Worm (Caenorhabditis elegans) whole organism, young adult: Measurements from ENCODE around the gene col-151.

Experiments
- B0035.1 ChIP-seq: sonication (generic microtip); optimal IDR thresholded peaks from 2 replicates; lab custom pipeline; 2016; ENCODE audit warnings: missing genetic modification characterization, mild to moderate bottlenecking, missing compliant biosample characterization, missing genotype, missing genetic modification reagents
- B0261.1 ChIP-seq: sonication (generic microtip); optimal IDR thresholded peaks from 2 replicates; lab custom pipeline; 2016; ENCODE audit warnings: mild to moderate bottlenecking, missing genetic modification characterization, moderate library complexity, missing compliant biosample characterization
- B0336.3 ChIP-seq: fragments of 200-800 bp; sonication (Bioruptor generic); IDR thresholded peaks from 2 replicates; pipeline ENCODE4 v1.3.6; 2022; ENCODE audit warnings: missing genetic modification characterization, missing compliant biosample characterization
- C06A6.2 ChIP-seq: fragments of 200-800 bp; sonication (Bioruptor generic); conservative IDR thresholded peaks from 2 replicates; pipeline ENCODE4 v1.3.6; 2022; ENCODE audit warnings: missing genetic modification characterization, missing compliant biosample characterization
- F22D6.2 ChIP-seq: sonication (generic microtip); optimal IDR thresholded peaks from 2 replicates; lab custom pipeline; 2016; ENCODE audit warnings: mild to moderate bottlenecking, missing genetic modification characterization, missing compliant biosample characterization
- F33H1.4 ChIP-seq: fragments of 200-800 bp; sonication (Bioruptor generic); IDR thresholded peaks from 2 replicates; pipeline ENCODE4 v1.3.6; 2022; ENCODE audit warnings: missing genetic modification reagents, missing genetic modification characterization, missing compliant biosample characterization
- K12H6.12 ChIP-seq: fragments of 200-800 bp; sonication (Bioruptor generic); optimal IDR thresholded peaks from 2 replicates; lab custom pipeline; 2018; ENCODE audit warnings: mild to moderate bottlenecking, missing genetic modification characterization, missing compliant biosample characterization
- T07F8.4 ChIP-seq: sonication (generic microtip); optimal IDR thresholded peaks from 2 replicates; lab custom pipeline; 2016; ENCODE audit warnings: mild to moderate bottlenecking, missing genetic modification characterization, moderate library complexity, missing compliant biosample characterization
- T26A5.8 ChIP-seq: sonication (generic microtip); optimal IDR thresholded peaks from 2 replicates; lab custom pipeline; 2016; ENCODE audit warnings: missing genetic modification characterization, missing compliant biosample characterization
- Y56A3A.18 ChIP-seq: fragments of 200-800 bp; sonication (Bioruptor generic); IDR thresholded peaks from 2 replicates; pipeline ENCODE4 v1.3.6; 2022; ENCODE audit warnings: missing genetic modification reagents, missing genetic modification characterization, missing compliant biosample characterization
- Y95B8A.8 ChIP-seq: fragments of 200-800 bp; sonication (Bioruptor generic); IDR thresholded peaks from 2 replicates; pipeline ENCODE4 v1.3.6; 2022; ENCODE audit warnings: missing genetic modification reagents, missing genetic modification characterization, missing compliant biosample characterization
- athp-1 ChIP-seq: sonication (generic microtip); optimal IDR thresholded peaks from 2 replicates; lab custom pipeline; 2017; ENCODE audit warnings: mild to moderate bottlenecking, missing genetic modification characterization, missing compliant biosample characterization
- bed-2 ChIP-seq: fragments of 200-800 bp; sonication (Bioruptor generic); IDR thresholded peaks from 2 replicates; pipeline ENCODE4 v1.3.6; 2022; ENCODE audit warnings: missing genetic modification reagents, missing genetic modification characterization, missing compliant biosample characterization
- cebp-2 ChIP-seq: fragments of 200-800 bp; sonication (Bioruptor generic); IDR thresholded peaks from 2 replicates; pipeline ENCODE4 v1.3.6; 2022; ENCODE audit warnings: missing genetic modification characterization, missing compliant biosample characterization
- ceh-100 ChIP-seq: fragments of 200-800 bp; sonication (Bioruptor generic); IDR thresholded peaks from 2 replicates; pipeline ENCODE4 v1.3.6; 2022; ENCODE audit warnings: missing genetic modification reagents, missing genetic modification characterization, missing compliant biosample characterization
- ceh-58 ChIP-seq: fragments of 200-800 bp; sonication (Bioruptor generic); IDR thresholded peaks from 2 replicates; pipeline ENCODE4 v1.3.6; 2022; ENCODE audit warnings: missing genetic modification characterization, missing compliant biosample characterization
- dpff-1 ChIP-seq: sonication (generic microtip); optimal IDR thresholded peaks from 2 replicates; lab custom pipeline; 2017; ENCODE audit warnings: mild to moderate bottlenecking, missing genetic modification characterization, missing compliant biosample characterization
- egl-44 ChIP-seq: fragments of 200-800 bp; sonication (Bioruptor generic); IDR thresholded peaks from 2 replicates; pipeline ENCODE4 v1.3.6; 2022; ENCODE audit warnings: missing genetic modification reagents, missing genetic modification characterization, missing compliant biosample characterization
- gei-17 ChIP-seq: fragments of 200-800 bp; sonication (Bioruptor generic); optimal IDR thresholded peaks from 2 replicates; lab custom pipeline; 2018; ENCODE audit warnings: mild to moderate bottlenecking, missing genetic modification characterization, missing compliant biosample characterization
- him-1 ChIP-seq: sonication (generic microtip); optimal IDR thresholded peaks from 2 replicates; lab custom pipeline; 2016; ENCODE audit warnings: missing genotype, missing genetic modification reagents, missing genetic modification characterization, missing compliant biosample characterization
- hlh-12 ChIP-seq: sonication (generic microtip); optimal IDR thresholded peaks from 2 replicates; lab custom pipeline; 2016; ENCODE audit warnings: missing genetic modification characterization, missing compliant biosample characterization
- hlh-26 ChIP-seq: fragments of 200-800 bp; sonication (Bioruptor generic); conservative IDR thresholded peaks from 2 replicates; pipeline ENCODE4 v1.3.6; 2022; ENCODE audit warnings: missing genetic modification reagents, missing genetic modification characterization, missing compliant biosample characterization
- hmg-1.2 ChIP-seq: fragments of 200-800 bp; sonication (Bioruptor generic); IDR thresholded peaks from 2 replicates; pipeline ENCODE4 v1.3.6; 2022; ENCODE audit warnings: missing genetic modification reagents, missing genetic modification characterization, missing compliant biosample characterization
- lag-1 ChIP-seq: fragments of 200-800 bp; sonication (Bioruptor generic); IDR thresholded peaks from 2 replicates; pipeline ENCODE4 v1.3.6; 2022; ENCODE audit warnings: missing genetic modification reagents, missing genetic modification characterization, missing compliant biosample characterization
- let-526 ChIP-seq: fragments of 200-800 bp; sonication (Bioruptor generic); IDR thresholded peaks from 2 replicates; pipeline ENCODE4 v1.3.6; 2022; ENCODE audit warnings: missing genetic modification reagents, missing genetic modification characterization, missing compliant biosample characterization
- lir-1 ChIP-seq: fragments of 200-800 bp; sonication (Bioruptor generic); conservative IDR thresholded peaks from 2 replicates; pipeline ENCODE4 v1.3.6; 2022; ENCODE audit warnings: missing genetic modification reagents, missing genetic modification characterization, missing compliant biosample characterization
- madf-10 ChIP-seq: sonication (generic microtip); optimal IDR thresholded peaks from 2 replicates; lab custom pipeline; 2016; ENCODE audit warnings: mild to moderate bottlenecking, missing genetic modification characterization, missing compliant biosample characterization
- madf-3 ChIP-seq: fragments of 200-800 bp; sonication (Bioruptor generic); IDR thresholded peaks from 2 replicates; pipeline ENCODE4 v1.3.6; 2022; ENCODE audit warnings: missing genetic modification reagents, missing genetic modification characterization, missing compliant biosample characterization
- mcd-1 ChIP-seq: fragments of 200-800 bp; sonication (Bioruptor generic); IDR thresholded peaks from 2 replicates; pipeline ENCODE4 v1.3.6; 2022; ENCODE audit warnings: missing genetic modification reagents, missing genetic modification characterization, missing compliant biosample characterization
- mel-28 ChIP-seq: sonication (generic microtip); optimal IDR thresholded peaks from 2 replicates; lab custom pipeline; 2016; ENCODE audit warnings: borderline replicate concordance, mild to moderate bottlenecking, missing genetic modification characterization, missing compliant biosample characterization
- mes-4 ChIP-seq: sonication (generic microtip); optimal IDR thresholded peaks from 2 replicates; lab custom pipeline; 2016; ENCODE audit warnings: missing genotype, missing genetic modification characterization, missing compliant biosample characterization
- mxl-1 ChIP-seq: sonication (generic microtip); optimal IDR thresholded peaks from 2 replicates; lab custom pipeline; 2016; ENCODE audit warnings: missing genetic modification characterization, missing compliant biosample characterization
- nfya-1 ChIP-seq: sonication (generic microtip); optimal IDR thresholded peaks from 2 replicates; lab custom pipeline; 2017; ENCODE audit warnings: antibody characterized with exemption, missing compliant biosample characterization, missing genetic modification characterization, borderline replicate concordance; ENCODE audit not compliant: insufficient read depth
- nhr-179 ChIP-seq: sonication (generic microtip); optimal IDR thresholded peaks from 2 replicates; lab custom pipeline; 2016; ENCODE audit warnings: mild to moderate bottlenecking, missing genetic modification characterization, missing compliant biosample characterization
- nhr-80 ChIP-seq: sonication (generic microtip); optimal IDR thresholded peaks from 2 replicates; lab custom pipeline; 2016; ENCODE audit warnings: missing genetic modification characterization, missing compliant biosample characterization
- pha-4 ChIP-seq: fragments of 150-350 bp; sonication (generic microtip); optimal IDR thresholded peaks from 2 replicates; lab custom pipeline; 2014; ENCODE audit warnings: missing biosample characterization, missing genetic modification reagents, missing genetic modification characterization
- repo-1 ChIP-seq: sonication (generic microtip); optimal IDR thresholded peaks from 2 replicates; lab custom pipeline; 2017; ENCODE audit warnings: mild to moderate bottlenecking, missing genetic modification characterization, missing compliant biosample characterization
- sdz-38 ChIP-seq: sonication (generic microtip); optimal IDR thresholded peaks from 2 replicates; lab custom pipeline; 2016; ENCODE audit warnings: missing genotype, missing genetic modification characterization, missing compliant biosample characterization
- sptf-2 ChIP-seq: fragments of 200-800 bp; sonication (Bioruptor generic); optimal IDR thresholded peaks from 2 replicates; lab custom pipeline; 2018; ENCODE audit warnings: mild to moderate bottlenecking, missing genetic modification characterization, missing compliant biosample characterization
- tbp1 ChIP-seq: fragments of 200-800 bp; sonication (Bioruptor generic); optimal IDR thresholded peaks from 2 replicates; lab custom pipeline; 2018; ENCODE audit warnings: mild to moderate bottlenecking, missing genetic modification characterization, missing compliant biosample characterization
- unc-130 ChIP-seq: sonication (generic microtip); optimal IDR thresholded peaks from 2 replicates; lab custom pipeline; 2016; ENCODE audit warnings: missing genetic modification reagents, missing genetic modification characterization, missing compliant biosample characterization
- zfh-2 ChIP-seq: fragments of 200-800 bp; sonication (Bioruptor generic); conservative IDR thresholded peaks from 2 replicates; pipeline ENCODE4 v1.3.6; 2022; ENCODE audit warnings: missing genetic modification reagents, missing genetic modification characterization, missing compliant biosample characterization
- ztf-25 ChIP-seq: fragments of 200-800 bp; sonication (Bioruptor generic); IDR thresholded peaks from 2 replicates; pipeline ENCODE4 v1.3.6; 2022; ENCODE audit warnings: missing genetic modification reagents, missing genetic modification characterization, missing compliant biosample characterization
- ztf-28 ChIP-seq: fragments of 200-800 bp; sonication (Bioruptor generic); IDR thresholded peaks from 2 replicates; pipeline ENCODE4 v1.3.6; 2022; ENCODE audit warnings: missing genetic modification reagents, missing genetic modification characterization, missing compliant biosample characterization

The col-151 gene

DNA sequence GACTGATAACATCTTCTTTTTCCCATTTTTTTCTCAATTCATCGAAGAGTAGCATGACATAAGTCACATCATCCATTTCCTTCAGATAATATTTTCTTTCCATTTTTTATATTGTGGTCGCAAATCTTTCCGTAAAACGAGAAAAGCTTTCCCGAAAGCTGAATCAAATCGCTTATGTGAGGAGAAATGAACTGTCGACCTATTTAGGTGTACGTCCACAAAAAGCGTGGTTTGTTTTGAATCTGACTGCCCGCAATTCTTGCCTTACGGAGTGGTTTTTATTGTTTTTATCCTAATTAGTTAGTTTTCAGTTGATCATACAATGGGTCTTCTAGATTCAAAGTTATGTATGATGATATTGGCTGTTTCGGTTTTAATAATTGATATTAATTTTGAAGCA lies 36.8 kb downstream of the col-151 start, which contains the start of gene ttll-15:
TSS of gene ttll-15 (plus strand) at position 301 of the 400 bp plus-strand sequence.
- TF ChIP-seq gei-17: no peak
- no peak for TF ChIP-seq F33H1.4 (GFP tag; lab: Robert Waterston, UW)
- no peak for TF ChIP-seq T26A5.8 (tag; lab: Kevin White, UChicago)
- TF ChIP-seq hlh-26 (GFP tag; lab: Robert Waterston, UW): no peak
- TF ChIP-seq let-526 (GFP tag; lab: Robert Waterston, UW): no peak
- TF ChIP-seq mel-28 (tag; lab: Kevin White, UChicago): no peak
- no peak for TF ChIP-seq K12H6.12 (tag; lab: Kevin White, UChicago)
- no peak for TF ChIP-seq nhr-80 (tag; lab: Kevin White, UChicago)
- TF ChIP-seq B0261.1: no peak
- no peak for TF ChIP-seq C06A6.2 (GFP tag; lab: Robert Waterston, UW)
- TF ChIP-seq ztf-25 (GFP tag; lab: Robert Waterston, UW): no peak
- no peak for TF ChIP-seq hlh-12
- TF ChIP-seq him-1: no peak
- no peak for TF ChIP-seq pha-4 (tag; lab: Kevin White, UChicago)
- no peak for TF ChIP-seq lag-1
- TF ChIP-seq mxl-1 (tag; lab: Kevin White, UChicago): no peak
- TF ChIP-seq ceh-100 (GFP tag; lab: Robert Waterston, UW): no peak
- TF ChIP-seq sptf-2: no peak
- TF ChIP-seq, all 124 proteins: peak for 0

DNA sequence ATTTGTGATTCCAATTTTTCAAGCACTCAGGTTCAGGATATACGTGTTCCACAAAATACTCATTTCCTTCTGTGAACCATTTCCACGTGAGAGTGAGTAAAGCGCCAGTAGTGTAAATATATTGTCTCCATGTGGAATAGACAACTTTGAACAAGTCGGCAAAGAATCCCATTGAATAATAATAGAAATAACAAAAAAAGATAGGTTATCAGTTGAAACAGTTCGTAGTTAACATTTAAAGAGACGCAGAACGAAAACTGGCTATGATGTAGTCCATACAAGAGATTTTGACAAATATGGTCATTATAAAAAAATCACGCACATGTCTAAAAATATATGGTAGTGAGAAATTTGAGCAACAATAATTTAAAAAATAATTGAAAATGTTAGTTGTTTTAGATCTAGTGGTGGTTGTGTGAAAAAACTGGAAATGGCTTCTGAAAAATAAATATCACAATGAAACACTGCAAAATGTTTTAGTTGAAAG lies 37.5 kb downstream of the col-151 start, which contains the start of gene ceeh-2:
TSS of gene ceeh-2 (minus strand) at position 437 of the 487 bp plus-strand sequence.
- TF ChIP-seq nhr-80 (tag; lab: Kevin White, UChicago) (peak; percentile 14), dpff-1 (tag; lab: Kevin White, UChicago) (no peak)

DNA sequence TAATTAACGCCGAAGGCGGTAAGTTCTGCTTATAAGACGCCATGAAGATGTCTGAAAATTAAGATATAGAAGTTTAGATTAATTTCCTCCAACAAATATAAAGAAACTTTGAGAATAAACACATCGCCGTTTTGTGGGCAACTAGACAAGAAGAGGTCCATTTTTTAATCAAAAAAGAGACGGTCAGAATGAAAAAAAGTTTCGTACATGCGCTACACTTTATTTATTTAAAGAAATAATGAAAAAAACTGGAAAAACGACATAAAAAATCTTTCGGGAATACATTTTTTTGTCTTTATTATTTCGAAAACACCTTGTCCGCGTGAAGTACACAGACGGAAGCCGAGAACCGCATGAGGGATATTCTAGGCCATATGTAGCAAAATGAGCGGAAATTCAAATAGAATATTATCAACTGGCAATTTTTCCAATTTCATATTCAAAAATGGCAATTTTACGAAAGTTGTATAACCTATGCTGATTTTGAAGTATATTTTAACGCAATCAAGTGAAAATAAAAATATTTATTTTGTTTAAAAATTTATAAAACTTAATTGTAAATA lies 39.2 kb downstream of the col-151 start, which contains the start of gene sluh-7:
TSS of gene sluh-7 (minus strand) at position 51 of the 563 bp plus-strand sequence.
- TF ChIP-seq athp-1 (tag; lab: Kevin White, UChicago) (peak; percentile 19), unc-130 (GFP tag; lab: Kevin White, UChicago) (peak; percentile 86), ceh-58 (GFP tag; lab: Robert Waterston, UW) (no peak), bed-2 (GFP tag; lab: Robert Waterston, UW) (no peak), lir-1 (GFP tag; lab: Robert Waterston, UW) (peak; percentile 49; the same call in 1 of the 2 replicates), zfh-2 (GFP tag; lab: Robert Waterston, UW) (no peak), dpff-1 (tag; lab: Kevin White, UChicago) (no peak), hmg-1.2 (GFP tag; lab: Robert Waterston, UW) (peak; percentile 37; the same call in 1 of the 2 replicates), mel-28 (tag; lab: Kevin White, UChicago) (no peak), Y95B8A.8 (GFP tag; lab: Robert Waterston, UW) (no peak), madf-3 (peak; percentile 86), nhr-179 (tag; lab: Kevin White, UChicago) (no peak), repo-1 (tag; lab: Kevin White, UChicago) (no peak), sdz-38 (tag; lab: Kevin White, UChicago) (no peak), egl-44 (GFP tag; lab: Robert Waterston, UW) (no peak), mxl-1 (tag; lab: Kevin White, UChicago) (no peak), nfya-1 (tag; lab: Kevin White, UChicago) (no peak), Y56A3A.18 (no peak), mes-4 (tag; lab: Kevin White, UChicago) (no peak), gei-17 (no peak), cebp-2 (GFP tag; lab: Robert Waterston, UW) (no peak), ztf-28 (peak; percentile 65; the same call in 1 of the 2 replicates), C06A6.2 (GFP tag; lab: Robert Waterston, UW) (no peak), tbp1 (GFP tag; lab: Kevin White, UChicago) (peak; percentile 26), K12H6.12 (tag; lab: Kevin White, UChicago) (peak; percentile 35), madf-10 (peak; percentile 47), F22D6.2 (tag; lab: Kevin White, UChicago) (peak; percentile 59), mcd-1 (peak; percentile 69), B0035.1 (no peak), hlh-12 (no peak), T07F8.4 (no peak), lag-1 (no peak), B0336.3 (no peak), F33H1.4 (GFP tag; lab: Robert Waterston, UW) (peak; percentile 65)
